Worm (Caenorhabditis elegans) whole organism, young adult: Measurements from ENCODE around the gene sel-13.

Source experiments
- B0035.1 ChIP-seq: sonication (generic microtip); optimal IDR thresholded peaks from 2 replicates; lab custom pipeline; 2016; ENCODE audit warnings: missing genetic modification characterization, mild to moderate bottlenecking, missing compliant biosample characterization, missing genotype, missing genetic modification reagents
- K12H6.12 ChIP-seq: fragments of 200-800 bp; sonication (Bioruptor generic); optimal IDR thresholded peaks from 2 replicates; lab custom pipeline; 2018; ENCODE audit warnings: mild to moderate bottlenecking, missing genetic modification characterization, missing compliant biosample characterization
- athp-1 ChIP-seq: sonication (generic microtip); optimal IDR thresholded peaks from 2 replicates; lab custom pipeline; 2017; ENCODE audit warnings: mild to moderate bottlenecking, missing genetic modification characterization, missing compliant biosample characterization
- ets-4 ChIP-seq: fragments of 200-800 bp; sonication (Bioruptor generic); optimal IDR thresholded peaks from 2 replicates; lab custom pipeline; 2018; ENCODE audit warnings: mild to moderate bottlenecking, missing genetic modification characterization, missing compliant biosample characterization
- fkh-3 ChIP-seq: sonication (generic microtip); optimal IDR thresholded peaks from 2 replicates; lab custom pipeline; 2016; ENCODE audit warnings: mild to moderate bottlenecking, missing genetic modification characterization, missing compliant biosample characterization
- lag-1 ChIP-seq: fragments of 200-800 bp; sonication (Bioruptor generic); IDR thresholded peaks from 2 replicates; pipeline ENCODE4 v1.3.6; 2022; ENCODE audit warnings: missing genetic modification reagents, missing genetic modification characterization, missing compliant biosample characterization
- madf-8 ChIP-seq: fragments of 200-800 bp; sonication (Bioruptor generic); conservative IDR thresholded peaks from 2 replicates; pipeline ENCODE4 v1.3.6; 2022; ENCODE audit warnings: missing genetic modification reagents, missing genetic modification characterization, missing compliant biosample characterization
- nfya-1 ChIP-seq: sonication (generic microtip); optimal IDR thresholded peaks from 2 replicates; lab custom pipeline; 2017; ENCODE audit warnings: antibody characterized with exemption, missing compliant biosample characterization, missing genetic modification characterization, borderline replicate concordance; ENCODE audit not compliant: insufficient read depth
- nhr-80 ChIP-seq: sonication (generic microtip); optimal IDR thresholded peaks from 2 replicates; lab custom pipeline; 2016; ENCODE audit warnings: missing genetic modification characterization, missing compliant biosample characterization
- repo-1 ChIP-seq: sonication (generic microtip); optimal IDR thresholded peaks from 2 replicates; lab custom pipeline; 2017; ENCODE audit warnings: mild to moderate bottlenecking, missing genetic modification characterization, missing compliant biosample characterization
- unc-130 ChIP-seq: sonication (generic microtip); optimal IDR thresholded peaks from 2 replicates; lab custom pipeline; 2016; ENCODE audit warnings: missing genetic modification reagents, missing genetic modification characterization, missing compliant biosample characterization
- ztf-22 ChIP-seq: fragments of 200-800 bp; sonication (Bioruptor generic); optimal IDR thresholded peaks from 2 replicates; lab custom pipeline; 2018; ENCODE audit warnings: mild to moderate bottlenecking, missing genetic modification characterization, moderate library complexity, missing compliant biosample characterization

DNA sequence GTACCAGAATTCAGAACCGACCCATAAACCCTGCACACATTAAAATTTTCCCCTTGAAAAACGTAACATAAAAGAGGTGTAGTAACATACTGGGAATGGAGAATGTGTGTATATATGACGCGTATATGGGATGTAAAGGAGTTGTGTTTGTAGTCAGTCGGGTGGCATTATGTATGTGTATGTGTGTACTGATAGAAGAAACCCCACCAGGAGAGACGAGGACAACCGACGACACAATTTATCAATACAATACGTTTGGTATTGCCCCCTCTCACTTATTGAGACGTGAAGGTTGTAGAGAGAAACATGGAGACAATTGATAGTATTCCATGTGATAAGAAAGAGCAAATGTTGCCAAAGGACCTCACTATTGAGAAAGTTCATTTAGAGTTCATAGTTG lies 32.0 kb downstream of the sel-13 start:
- no peak for TF ChIP-seq ets-4
- TF ChIP-seq unc-130 (GFP tag; lab: Kevin White, UChicago): no peak
- TF ChIP-seq fkh-3 (tag; lab: Kevin White, UChicago): no peak
- no peak for TF ChIP-seq ztf-22
- no peak for TF ChIP-seq athp-1 (tag; lab: Kevin White, UChicago)
- no peak for TF ChIP-seq B0035.1 (tag; lab: Kevin White, UChicago)
- no peak for TF ChIP-seq lag-1 (GFP tag; lab: Robert Waterston, UW)
- no peak for TF ChIP-seq nfya-1 (tag; lab: Kevin White, UChicago)
- TF ChIP-seq repo-1: no peak
- no peak for TF ChIP-seq madf-8 (GFP tag; lab: Robert Waterston, UW)
- peak; percentile 23 for TF ChIP-seq nhr-80
- TF ChIP-seq K12H6.12 (tag; lab: Kevin White, UChicago): no peak
